Worm (Caenorhabditis elegans) whole organism, midembryonic: ENCODE results near the gene thoc-2.

Experiments
- T22C8.4 ChIP-seq: fragments of 200-800 bp; sonication (Bioruptor generic); IDR thresholded peaks from 2 replicates; pipeline ENCODE4 v1.3.6; 2022; ENCODE audit warnings: missing genetic modification characterization, missing compliant biosample characterization
- klf-2 ChIP-seq: fragments of 200-800 bp; sonication (Bioruptor generic); conservative IDR thresholded peaks from 2 replicates; pipeline ENCODE4 v1.3.6; 2022; ENCODE audit warnings: missing genetic modification reagents, missing genetic modification characterization, missing compliant biosample characterization
- tab-1 ChIP-seq: fragments of 200-800 bp; sonication (Bioruptor generic); IDR thresholded peaks from 2 replicates; pipeline ENCODE4 v1.3.6; 2022; ENCODE audit warnings: missing genetic modification characterization, missing compliant biosample characterization

DNA sequence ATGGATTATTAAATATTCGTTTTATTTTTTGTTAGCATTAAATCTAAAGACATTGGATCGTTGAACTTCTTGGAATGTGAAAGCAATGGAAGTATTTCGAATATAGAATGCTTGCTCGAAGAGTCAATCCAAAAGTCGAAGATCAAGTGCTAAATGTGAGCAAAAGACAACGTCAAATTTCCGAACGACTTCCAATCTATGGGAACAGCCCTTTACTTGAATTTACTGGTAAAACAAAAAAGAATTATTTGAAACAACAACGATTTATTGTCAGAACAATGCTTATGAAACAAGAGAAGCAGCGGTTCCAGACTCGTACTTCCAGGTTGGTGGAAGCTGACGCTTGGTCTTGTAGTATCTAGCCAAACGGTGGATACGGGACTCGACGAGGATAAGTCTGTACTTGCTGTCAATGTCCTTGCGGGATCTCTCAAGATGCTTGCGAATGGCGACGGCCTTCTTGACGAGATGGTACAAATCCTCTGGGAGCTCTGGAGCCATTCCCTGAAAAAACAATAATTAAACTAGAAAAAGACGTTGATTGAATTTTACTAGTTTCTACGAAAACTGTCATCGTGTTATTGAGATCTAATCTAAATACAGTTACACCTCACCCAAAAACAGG, 6.1 kb downstream of the thoc-2 start:
- TF ChIP-seq klf-2 (GFP tag; lab: Robert Waterston, UW) (no peak), T22C8.4 (GFP tag; lab: Robert Waterston, UW) (no peak), tab-1 (GFP tag; lab: Robert Waterston, UW) (no peak)
